Worm (Caenorhabditis elegans) whole organism, midembryonic: Measurements from ENCODE around the gene srm-5.

Experiments
- T22C8.4 ChIP-seq: fragments of 200-800 bp; sonication (Bioruptor generic); IDR thresholded peaks from 2 replicates; pipeline ENCODE4 v1.3.6; 2022; ENCODE audit warnings: missing genetic modification characterization, missing compliant biosample characterization
- cog-1 ChIP-seq: sonication (generic microtip); optimal IDR thresholded peaks from 2 replicates; lab custom pipeline; 2016; ENCODE audit warnings: missing genetic modification characterization, missing compliant biosample characterization
- flt-1 ChIP-seq: fragments of 200-800 bp; sonication (Bioruptor generic); IDR thresholded peaks from 2 replicates; pipeline ENCODE4 v1.3.6; 2022; ENCODE audit warnings: missing genetic modification characterization, missing compliant biosample characterization
- med-1 ChIP-seq: sonication (generic microtip); optimal IDR thresholded peaks from 2 replicates; lab custom pipeline; 2017; ENCODE audit warnings: missing genetic modification characterization, mild to moderate bottlenecking, missing compliant biosample characterization, antibody characterized with exemption, missing genetic modification reagents; ENCODE audit not compliant: insufficient read depth
- tab-1 ChIP-seq: fragments of 200-800 bp; sonication (Bioruptor generic); IDR thresholded peaks from 2 replicates; pipeline ENCODE4 v1.3.6; 2022; ENCODE audit warnings: missing genetic modification characterization, missing compliant biosample characterization
- ztf-23 ChIP-seq: fragments of 200-800 bp; sonication (Bioruptor generic); IDR thresholded peaks from 2 replicates; pipeline ENCODE4 v1.3.6; 2022; ENCODE audit warnings: missing genetic modification reagents, missing genetic modification characterization, missing compliant biosample characterization
- ztf-29 ChIP-seq: fragments of 200-800 bp; sonication (Bioruptor generic); IDR thresholded peaks from 2 replicates; pipeline ENCODE4 v1.3.6; 2022; ENCODE audit warnings: missing genetic modification reagents, missing genetic modification characterization, missing compliant biosample characterization

DNA sequence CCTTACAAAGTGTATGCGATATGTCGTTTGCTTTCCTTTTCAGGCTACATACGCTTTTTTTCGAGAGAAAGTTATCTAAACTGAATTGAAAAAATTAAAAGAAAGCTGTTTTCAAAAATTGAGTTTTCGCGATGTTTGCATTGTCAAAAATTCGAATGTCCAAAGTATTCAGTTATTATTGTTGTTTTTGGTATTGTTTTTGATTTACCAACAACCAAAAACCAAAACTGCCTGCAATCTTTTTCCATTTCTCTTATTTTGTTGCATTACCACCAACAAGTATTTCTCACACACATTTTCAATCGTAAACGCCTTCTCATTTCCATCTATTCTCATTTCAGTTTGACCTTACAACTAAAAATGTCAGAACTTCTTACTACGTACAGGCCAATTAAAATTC is 6.2 kb upstream of the srm-5 start, which contains the start of gene pepm-1:
- TF ChIP-seq cog-1 (tag; lab: Kevin White, UChicago) (no peak), flt-1 (GFP tag; lab: Robert Waterston, UW) (no peak), T22C8.4 (no peak), med-1 (GFP tag; lab: Kevin White, UChicago) (no peak), ztf-29 (GFP tag; lab: Robert Waterston, UW) (no peak), ztf-23 (GFP tag; lab: Robert Waterston, UW) (no peak), tab-1 (no peak)
